Worm (Caenorhabditis elegans): ENCODE results near the gene lido-5.

lido-5 gene

DNA sequence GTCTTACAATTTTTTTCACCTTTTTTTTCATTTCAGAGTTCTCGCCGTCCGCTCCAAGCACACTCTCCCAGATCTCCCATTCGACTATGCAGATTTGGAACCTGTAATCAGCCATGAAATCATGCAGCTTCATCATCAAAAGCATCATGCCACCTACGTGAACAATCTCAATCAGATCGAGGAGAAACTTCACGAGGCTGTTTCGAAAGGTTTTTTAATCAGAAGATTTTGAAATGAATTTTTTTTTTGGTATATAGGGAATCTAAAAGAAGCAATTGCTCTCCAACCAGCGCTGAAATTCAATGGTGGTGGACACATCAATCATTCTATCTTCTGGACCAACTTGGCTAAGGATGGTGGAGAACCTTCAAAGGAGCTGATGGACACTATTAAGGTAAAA is 17.3 kb downstream of the lido-5 start, which contains the start of gene C08A9.3:
Gene C08A9.3 (minus strand): TSS at position 101 of the 400 bp plus-strand sequence.
- TF ChIP-seq unc-62 (GFP tag; optimal IDR thresholded peaks at IDR 0.05) = no peak

DNA sequence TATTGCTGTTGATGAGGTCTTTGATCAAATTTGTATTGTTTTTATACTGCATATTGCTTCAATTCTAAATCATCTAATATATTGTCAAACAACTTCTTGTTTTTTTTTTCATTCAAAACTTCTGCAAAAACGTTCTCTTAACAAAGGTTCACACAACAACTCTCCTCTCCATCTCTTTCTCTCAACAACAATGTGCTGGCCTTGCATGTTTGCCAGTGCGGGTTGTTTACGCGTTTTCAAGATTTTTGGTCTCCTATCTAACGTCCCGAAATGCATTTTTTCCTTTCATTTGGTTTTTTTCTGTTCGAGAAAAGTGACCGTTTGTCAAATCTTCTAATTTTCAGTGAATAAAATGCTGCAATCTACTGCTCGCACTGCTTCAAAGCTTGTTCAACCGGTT is 18.0 kb downstream of the lido-5 start, which contains the start of gene sod-3:
Gene sod-3 (plus strand): TSS at position 338 of the 400 bp plus-strand sequence.
- TF ChIP-seq unc-62 (GFP tag; optimal IDR thresholded peaks at IDR 0.05) = no peak

DNA sequence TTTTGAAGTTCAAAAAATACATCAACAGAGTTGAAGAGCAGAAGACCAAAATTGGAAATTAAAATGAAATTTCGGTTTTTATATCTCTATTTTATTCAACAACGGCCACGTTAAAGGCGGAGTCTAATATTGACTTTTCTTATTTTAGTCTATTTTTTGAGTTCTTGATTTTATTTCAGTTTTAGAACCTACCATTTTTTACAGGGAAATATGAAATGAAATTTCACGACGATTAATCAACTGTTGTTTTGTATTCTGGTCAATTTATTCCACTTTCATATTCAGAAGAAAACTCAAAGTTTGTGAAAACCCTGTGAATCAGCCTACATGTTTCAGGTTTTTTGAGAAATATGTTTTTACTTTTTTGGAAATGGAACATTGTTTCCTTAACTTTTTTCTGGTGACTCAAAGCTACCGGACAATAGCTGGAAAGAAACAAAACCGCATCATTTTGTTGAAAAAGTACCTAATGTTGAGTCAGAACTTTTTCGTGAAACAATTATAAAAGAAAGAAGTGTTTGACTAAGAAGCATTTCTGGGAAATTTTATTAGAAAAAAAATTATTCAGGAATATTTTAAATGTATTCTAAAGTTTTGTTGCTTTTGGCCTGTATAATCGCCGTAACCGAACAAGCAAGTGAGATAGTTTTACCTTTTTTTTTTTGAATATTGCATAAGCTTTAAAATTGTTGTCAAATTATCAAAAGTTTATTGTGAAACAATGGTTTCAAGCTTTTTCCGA is 29.6 kb downstream of the lido-5 start, which contains the start of the genes irld-23 and C08A9.10:
Gene irld-23 (minus strand): TSS at position 51 of the 742 bp plus-strand sequence.
Gene C08A9.10 (plus strand): TSS at position 545 of the 742 bp plus-strand sequence.
- no peak for TF ChIP-seq unc-62 (GFP tag; optimal IDR thresholded peaks at IDR 0.05)

DNA sequence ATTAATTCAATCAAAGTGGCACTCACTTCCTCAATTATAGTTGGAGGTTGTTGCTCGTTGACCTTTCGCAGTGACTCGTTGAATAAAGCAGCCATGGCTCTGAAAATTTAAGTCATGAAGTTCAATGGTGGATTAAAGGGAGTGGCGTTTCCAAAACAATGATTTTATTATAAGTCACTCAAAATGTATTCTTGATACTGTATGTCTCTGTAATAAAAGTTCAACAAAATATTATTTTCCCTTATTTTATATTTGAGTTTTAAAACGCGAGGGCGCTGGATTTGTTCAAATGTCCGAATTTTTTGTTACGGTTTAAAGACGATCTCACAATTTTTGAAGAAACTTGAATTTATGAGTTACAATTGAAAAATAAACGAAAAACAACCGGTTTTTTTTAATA is 38.4 kb downstream of the lido-5 start, which contains the start of gene C30G4.4:
Gene C30G4.4 (minus strand): TSS at position 101 of the 400 bp plus-strand sequence.
- no peak for TF ChIP-seq unc-62 (GFP tag; optimal IDR thresholded peaks at IDR 0.05)

DNA sequence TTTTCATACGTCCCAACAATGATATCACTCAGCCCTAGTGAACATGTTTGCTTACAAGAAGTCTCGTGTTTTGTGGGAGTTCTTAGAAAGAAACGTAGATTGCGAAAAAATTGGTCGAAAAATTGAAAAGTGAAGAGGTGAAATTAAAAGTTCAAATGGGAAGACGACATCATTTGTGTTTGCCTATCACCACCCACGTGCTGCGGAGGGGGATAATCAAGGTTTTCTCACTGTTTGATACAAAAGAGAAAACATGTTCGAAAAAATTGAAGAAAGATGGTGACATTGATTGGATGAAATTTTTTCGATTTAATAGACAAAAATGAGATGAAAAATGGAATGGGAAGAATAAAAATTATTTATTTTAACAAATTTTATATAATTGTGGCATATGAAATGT is 40.0 kb downstream of the lido-5 start:
- no peak for TF ChIP-seq unc-62 (GFP tag; optimal IDR thresholded peaks at IDR 0.05)

DNA sequence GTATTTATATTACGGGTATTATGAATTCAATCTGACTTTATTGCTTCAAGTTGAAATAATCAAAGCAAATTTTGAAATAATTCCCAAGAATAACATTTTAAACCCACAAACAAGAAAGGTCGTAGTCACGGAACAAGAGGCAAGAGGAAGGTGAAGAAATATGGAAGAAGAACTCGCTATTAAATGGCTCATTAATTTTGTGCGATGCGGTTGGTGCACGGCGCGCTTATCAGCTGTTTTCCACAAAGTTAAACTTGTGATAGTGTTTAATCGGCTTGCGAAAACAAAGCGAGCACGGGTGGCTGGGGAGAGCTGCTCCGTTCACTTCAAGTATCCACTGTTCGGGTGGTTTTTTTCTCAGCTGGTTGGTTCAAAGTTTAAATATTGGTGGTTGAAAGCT is 43.5 kb downstream of the lido-5 start:
- no peak for TF ChIP-seq unc-62 (GFP tag; optimal IDR thresholded peaks at IDR 0.05)

DNA sequence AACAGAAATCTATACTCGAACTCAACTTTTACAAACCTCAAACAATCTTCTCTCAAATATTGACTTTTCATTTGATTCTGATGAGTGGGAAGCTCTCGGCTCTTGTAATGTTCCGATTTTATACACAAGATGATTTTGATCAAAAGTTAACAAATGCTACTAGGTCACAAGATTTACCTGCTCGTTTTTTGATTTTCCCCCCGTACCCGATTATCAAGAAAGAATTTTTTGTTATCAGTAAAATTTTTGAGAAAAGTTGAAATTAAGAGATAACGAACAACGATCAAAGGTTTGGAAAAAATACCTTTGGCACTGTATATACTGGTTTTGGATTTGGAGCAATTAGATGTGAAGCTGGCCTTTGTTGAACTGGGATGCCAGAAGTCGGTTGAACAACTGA is 45.6 kb downstream of the lido-5 start:
- TF ChIP-seq unc-62 (GFP tag; optimal IDR thresholded peaks at IDR 0.05) = no peak

DNA sequence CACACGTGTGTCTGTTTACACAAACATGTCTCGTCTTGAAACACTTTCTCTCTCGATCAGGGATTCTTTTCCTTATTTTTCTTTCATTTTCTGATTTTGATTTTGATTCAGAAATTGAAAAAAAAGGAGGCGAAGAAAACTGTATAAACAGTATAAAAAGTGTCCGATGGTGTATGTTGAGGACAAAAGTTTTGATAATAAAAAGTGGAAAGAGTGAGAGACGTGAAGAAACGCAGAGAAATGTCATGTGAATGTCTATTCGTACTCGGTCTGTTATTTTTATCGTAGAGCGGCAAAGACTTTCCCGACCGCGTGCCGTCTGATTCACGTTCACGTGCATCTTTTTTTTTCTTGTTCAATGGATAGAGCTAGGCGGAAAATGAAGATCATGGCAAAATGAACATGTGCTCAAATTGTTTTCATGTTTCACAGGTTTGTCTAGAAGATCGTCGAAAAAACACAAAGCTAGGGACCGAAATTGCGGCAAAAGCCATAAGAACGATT is 46.7 kb downstream of the lido-5 start:
- no peak for TF ChIP-seq unc-62 (GFP tag; optimal IDR thresholded peaks at IDR 0.05)

DNA sequence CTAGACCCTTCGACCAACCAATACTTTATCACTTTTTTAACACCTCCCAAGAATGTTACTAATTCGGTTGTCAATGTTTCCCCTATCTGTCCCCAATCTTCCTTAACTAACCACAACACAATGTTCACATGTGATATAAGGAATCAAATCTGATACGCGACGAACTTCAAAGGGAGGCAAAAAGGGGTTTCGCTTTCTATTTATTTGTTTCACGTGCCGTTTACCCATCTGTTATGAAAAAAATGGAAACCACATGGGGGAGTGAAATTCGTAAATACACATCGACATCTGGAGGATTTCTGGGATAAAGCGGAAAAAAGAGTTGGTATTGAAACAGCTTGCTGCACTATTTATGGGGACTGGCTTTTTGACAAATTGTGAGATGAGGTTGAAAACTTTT is 48.3 kb downstream of the lido-5 start:
- TF ChIP-seq unc-62 (GFP tag; optimal IDR thresholded peaks at IDR 0.05) = no peak

DNA sequence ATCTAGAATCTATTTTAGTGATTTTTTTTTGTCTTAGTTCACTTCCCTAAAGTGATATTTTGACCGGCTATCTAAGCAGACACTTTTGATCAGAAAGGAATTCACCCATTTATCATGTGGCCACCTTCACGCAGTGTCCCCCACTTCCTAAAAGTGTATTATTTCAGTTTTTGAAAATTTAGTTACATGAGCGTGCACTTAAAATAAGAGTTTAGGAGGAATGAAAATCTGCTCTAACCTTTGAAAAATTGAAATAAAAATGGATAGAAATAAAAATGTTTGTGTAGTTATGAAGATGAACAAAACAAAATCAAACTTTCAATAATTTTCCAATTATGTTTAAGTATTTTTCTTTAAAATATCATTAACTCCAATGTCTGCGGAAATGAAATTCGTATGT is 50.7 kb downstream of the lido-5 start:
- TF ChIP-seq unc-62 (GFP tag; optimal IDR thresholded peaks at IDR 0.05) = no peak

Measured in whole organism, dauer.